Worm (Caenorhabditis elegans) whole organism, L4 larva: ENCODE results near the gene ran-1.

Experiments
- D1046.2 ChIP-seq: fragments of 200-800 bp; sonication (Bioruptor generic); IDR thresholded peaks from 2 replicates; pipeline ENCODE4 v1.3.6; 2022; ENCODE audit warnings: missing genetic modification characterization, missing compliant biosample characterization
- F49E8.2 ChIP-seq: sonication (generic microtip); optimal IDR thresholded peaks from 2 replicates; lab custom pipeline; 2016; ENCODE audit warnings: missing compliant biosample characterization, mild to moderate bottlenecking, missing genetic modification characterization, borderline replicate concordance
- R02D3.7 ChIP-seq: fragments of 150-350 bp; sonication (generic microtip); optimal IDR thresholded peaks from 3 replicates; lab custom pipeline; 2014; ENCODE audit warnings: missing biosample characterization, missing genetic modification characterization
- T20F7.1 ChIP-seq: fragments of 200-800 bp; sonication (Bioruptor generic); optimal IDR thresholded peaks from 2 replicates; lab custom pipeline; 2018; ENCODE audit warnings: mild to moderate bottlenecking, missing genetic modification characterization, missing compliant biosample characterization
- Y105C5A.15 ChIP-seq: fragments of 200-800 bp; sonication (Bioruptor generic); IDR thresholded peaks from 2 replicates; pipeline ENCODE4 v1.3.6; 2022; ENCODE audit warnings: missing genetic modification characterization, missing compliant biosample characterization
- ZK337.2 ChIP-seq: fragments of 200-800 bp; sonication (Bioruptor generic); IDR thresholded peaks from 2 replicates; pipeline ENCODE4 v1.3.6; 2022; ENCODE audit warnings: missing genetic modification reagents, missing genetic modification characterization, missing compliant biosample characterization
- aly-2 ChIP-seq: sonication (generic microtip); optimal IDR thresholded peaks from 2 replicates; lab custom pipeline; 2018; ENCODE audit warnings: missing biosample characterization, missing genetic modification characterization
- attf-4 ChIP-seq: sonication (generic microtip); optimal IDR thresholded peaks from 3 replicates; lab custom pipeline; 2017; ENCODE audit warnings: missing biosample characterization, missing genetic modification characterization
- ceh-20 ChIP-seq: fragments of 200-800 bp; sonication (Bioruptor generic); IDR thresholded peaks from 2 replicates; pipeline ENCODE4 v1.3.6; 2022; ENCODE audit warnings: missing genetic modification reagents, missing genetic modification characterization, missing compliant biosample characterization
- ceh-28 ChIP-seq: fragments of 150-350 bp; optimal IDR thresholded peaks from 2 replicates; lab custom pipeline; 2014; ENCODE audit warnings: missing biosample characterization, missing genetic modification reagents, missing genetic modification characterization
- ceh-62 ChIP-seq: sonication (generic microtip); optimal IDR thresholded peaks from 2 replicates; lab custom pipeline; 2017; ENCODE audit warnings: missing biosample characterization, missing genetic modification characterization
- cey-2 ChIP-seq: sonication (generic microtip); optimal IDR thresholded peaks from 3 replicates; lab custom pipeline; 2017; ENCODE audit warnings: missing genetic modification characterization, mild to moderate bottlenecking, missing compliant biosample characterization, antibody characterized with exemption, borderline replicate concordance; ENCODE audit not compliant: insufficient read depth
- ctbp-1 ChIP-seq: fragments of 200-800 bp; sonication (Bioruptor generic); IDR thresholded peaks from 2 replicates; pipeline ENCODE4 v1.3.6; 2022; ENCODE audit warnings: missing genetic modification reagents, missing genetic modification characterization, missing compliant biosample characterization
- daf-16 ChIP-seq, 3 experiments: sonication (generic microtip); optimal IDR thresholded peaks; 2 replicates each; lab custom pipeline; 2016 to 2017; ENCODE audit warnings: missing genetic modification characterization in 3 of 3, missing genetic modification reagents in 3 of 3, mild to moderate bottlenecking in 2 of 3, missing compliant biosample characterization in 2 of 3, missing biosample characterization in 1 of 3, moderate library complexity in 1 of 3
- daf-8 ChIP-seq: fragments of 200-800 bp; sonication (Bioruptor generic); IDR thresholded peaks from 2 replicates; pipeline ENCODE4 v1.3.6; 2022; ENCODE audit warnings: missing genetic modification characterization, missing compliant biosample characterization
- dmd-6 ChIP-seq: fragments of 200-800 bp; sonication (Bioruptor generic); IDR thresholded peaks from 2 replicates; pipeline ENCODE4 v1.3.6; 2022; ENCODE audit warnings: missing genetic modification reagents, missing genetic modification characterization, missing compliant biosample characterization
- dmd-8 ChIP-seq: fragments of 200-800 bp; sonication (Bioruptor generic); IDR thresholded peaks from 2 replicates; pipeline ENCODE4 v1.3.6; 2022; ENCODE audit warnings: missing genetic modification characterization, missing compliant biosample characterization
- dve-1 ChIP-seq: sonication (generic microtip); optimal IDR thresholded peaks from 2 replicates; lab custom pipeline; 2017; ENCODE audit warnings: antibody characterized with exemption, mild to moderate bottlenecking, missing genetic modification characterization, missing compliant biosample characterization; ENCODE audit not compliant: insufficient read depth
- egl-43 ChIP-seq: fragments of 200-800 bp; sonication (Bioruptor generic); IDR thresholded peaks from 2 replicates; pipeline ENCODE4 v1.3.6; 2022; ENCODE audit warnings: missing genetic modification reagents, missing genetic modification characterization, missing compliant biosample characterization
- gei-8 ChIP-seq: fragments of 200-800 bp; sonication (Bioruptor generic); optimal IDR thresholded peaks from 2 replicates; lab custom pipeline; 2018; ENCODE audit warnings: mild to moderate bottlenecking, missing genetic modification characterization, missing compliant biosample characterization
- hif-1 ChIP-seq, 2 experiments: sonication (generic microtip); optimal IDR thresholded peaks; 2 replicates each; lab custom pipeline; 2016 to 2017; ENCODE audit warnings: missing compliant biosample characterization in 2 of 2, missing genetic modification characterization in 2 of 2, missing genetic modification reagents in 2 of 2, missing genotype in 2 of 2, mild to moderate bottlenecking in 1 of 2
- hlh-30 ChIP-seq: sonication (generic microtip); optimal IDR thresholded peaks from 2 replicates; lab custom pipeline; 2017; ENCODE audit warnings: antibody characterized with exemption, mild to moderate bottlenecking, missing genetic modification characterization, missing compliant biosample characterization; ENCODE audit not compliant: insufficient read depth
- hmg-1.1 ChIP-seq: fragments of 200-800 bp; sonication (Bioruptor generic); IDR thresholded peaks from 2 replicates; pipeline ENCODE4 v1.3.6; 2022; ENCODE audit warnings: missing genetic modification reagents, missing genetic modification characterization, missing compliant biosample characterization
- jun-1 ChIP-seq: fragments of 150-350 bp; optimal IDR thresholded peaks from 2 replicates; lab custom pipeline; 2014; ENCODE audit warnings: missing biosample characterization, missing genetic modification reagents, missing genetic modification characterization
- lim-7 ChIP-seq: fragments of 200-800 bp; sonication (Bioruptor generic); IDR thresholded peaks from 2 replicates; pipeline ENCODE4 v1.3.6; 2022; ENCODE audit warnings: missing genetic modification characterization, missing compliant biosample characterization
- lin-1 ChIP-seq: fragments of 200-800 bp; sonication (Bioruptor generic); IDR thresholded peaks from 2 replicates; pipeline ENCODE4 v1.3.6; 2022; ENCODE audit warnings: missing genetic modification reagents, missing genetic modification characterization, missing compliant biosample characterization
- lin-13 ChIP-seq: fragments of 150-350 bp; optimal IDR thresholded peaks from 2 replicates; lab custom pipeline; 2014; ENCODE audit warnings: missing biosample characterization, missing genetic modification reagents, missing genetic modification characterization
- lin-15B ChIP-seq: fragments of 150-350 bp; sonication (generic microtip); optimal IDR thresholded peaks from 3 replicates; lab custom pipeline; 2014; ENCODE audit warnings: missing biosample characterization, missing genetic modification characterization
- lin-29 ChIP-seq: fragments of 200-800 bp; sonication (Bioruptor generic); IDR thresholded peaks from 2 replicates; pipeline ENCODE4 v1.3.6; 2022; ENCODE audit warnings: missing genetic modification reagents, missing genetic modification characterization, missing compliant biosample characterization
- lsy-2 ChIP-seq, 2 experiments: fragments of 150-350 bp in 1 of 2; sonication (generic microtip) in 1 of 2; optimal IDR thresholded peaks; 2 replicates each; lab custom pipeline; 2014 to 2017; ENCODE audit warnings: missing biosample characterization in 2 of 2, missing genetic modification characterization in 2 of 2
- madf-9 ChIP-seq: fragments of 200-800 bp; sonication (Bioruptor generic); conservative IDR thresholded peaks from 2 replicates; pipeline ENCODE4 v1.3.6; 2022; ENCODE audit warnings: missing genetic modification reagents, missing genetic modification characterization, missing compliant biosample characterization
- mdt-29 ChIP-seq: fragments of 200-800 bp; sonication (Bioruptor generic); IDR thresholded peaks from 2 replicates; pipeline ENCODE4 v1.3.6; 2022; ENCODE audit warnings: missing genetic modification reagents, missing genetic modification characterization, missing compliant biosample characterization
- nhr-102 ChIP-seq: sonication (generic microtip); optimal IDR thresholded peaks from 2 replicates; lab custom pipeline; 2016; ENCODE audit warnings: mild to moderate bottlenecking, missing genetic modification characterization, moderate library complexity, missing compliant biosample characterization
- nhr-111 ChIP-seq: fragments of 200-800 bp; sonication (Bioruptor generic); optimal IDR thresholded peaks from 2 replicates; lab custom pipeline; 2018; ENCODE audit warnings: mild to moderate bottlenecking, missing genetic modification characterization, missing compliant biosample characterization
- nhr-42 ChIP-seq: fragments of 200-800 bp; sonication (Bioruptor generic); IDR thresholded peaks from 2 replicates; pipeline ENCODE4 v1.3.6; 2022; ENCODE audit warnings: missing genetic modification characterization, missing compliant biosample characterization
- nhr-48 ChIP-seq: sonication (generic microtip); optimal IDR thresholded peaks from 2 replicates; lab custom pipeline; 2016; ENCODE audit warnings: mild to moderate bottlenecking, missing genetic modification characterization, missing compliant biosample characterization
- nhr-76 ChIP-seq: fragments of 150-350 bp; optimal IDR thresholded peaks from 2 replicates; lab custom pipeline; 2014; ENCODE audit warnings: missing biosample characterization, missing genetic modification characterization
- nhr-77 ChIP-seq: fragments of 150-350 bp; optimal IDR thresholded peaks from 2 replicates; lab custom pipeline; 2014; ENCODE audit warnings: missing biosample characterization, missing genetic modification characterization
- pha-4 ChIP-seq, 2 experiments: fragments of 150-350 bp in 1 of 2; fragments of 200-800 bp in 1 of 2; sonication (Bioruptor generic) in 1 of 2; IDR thresholded peaks in 1 of 2; optimal IDR thresholded peaks in 1 of 2; 2 replicates each; pipeline versions ENCODE4 v1.3.6 to Lab custom; 2014 to 2022; ENCODE audit warnings: missing genetic modification characterization in 2 of 2, missing genetic modification reagents in 2 of 2, missing biosample characterization in 1 of 2, missing compliant biosample characterization in 1 of 2
- php-3 ChIP-seq: fragments of 200-800 bp; sonication (Bioruptor generic); IDR thresholded peaks from 2 replicates; pipeline ENCODE4 v1.3.6; 2022; ENCODE audit warnings: missing genetic modification reagents, missing genetic modification characterization, missing compliant biosample characterization
- pqm-1 ChIP-seq: sonication (generic microtip); optimal IDR thresholded peaks from 2 replicates; lab custom pipeline; 2017; ENCODE audit warnings: missing biosample characterization, missing genetic modification characterization
- sdz-12 ChIP-seq: fragments of 200-800 bp; sonication (Bioruptor generic); optimal IDR thresholded peaks from 2 replicates; lab custom pipeline; 2018; ENCODE audit warnings: mild to moderate bottlenecking, missing genetic modification characterization, missing compliant biosample characterization
- set-16 ChIP-seq: fragments of 200-800 bp; sonication (Bioruptor generic); IDR thresholded peaks from 2 replicates; pipeline ENCODE4 v1.3.6; 2022; ENCODE audit warnings: missing genetic modification reagents, missing genetic modification characterization, missing compliant biosample characterization
- snpc-4 ChIP-seq: fragments of 150-350 bp; optimal IDR thresholded peaks from 2 replicates; lab custom pipeline; 2014; ENCODE audit warnings: missing biosample characterization, missing genetic modification characterization
- zag-1 ChIP-seq: fragments of 150-350 bp; optimal IDR thresholded peaks from 2 replicates; lab custom pipeline; 2014; ENCODE audit warnings: missing biosample characterization, missing genetic modification characterization
- zfp-2 ChIP-seq: sonication (generic microtip); optimal IDR thresholded peaks from 2 replicates; lab custom pipeline; 2016; ENCODE audit warnings: mild to moderate bottlenecking, missing genetic modification characterization, missing compliant biosample characterization
- ztf-7 ChIP-seq: fragments of 150-350 bp; optimal IDR thresholded peaks from 2 replicates; lab custom pipeline; 2014; ENCODE audit warnings: missing biosample characterization, missing genetic modification characterization

Gene ran-1

DNA sequence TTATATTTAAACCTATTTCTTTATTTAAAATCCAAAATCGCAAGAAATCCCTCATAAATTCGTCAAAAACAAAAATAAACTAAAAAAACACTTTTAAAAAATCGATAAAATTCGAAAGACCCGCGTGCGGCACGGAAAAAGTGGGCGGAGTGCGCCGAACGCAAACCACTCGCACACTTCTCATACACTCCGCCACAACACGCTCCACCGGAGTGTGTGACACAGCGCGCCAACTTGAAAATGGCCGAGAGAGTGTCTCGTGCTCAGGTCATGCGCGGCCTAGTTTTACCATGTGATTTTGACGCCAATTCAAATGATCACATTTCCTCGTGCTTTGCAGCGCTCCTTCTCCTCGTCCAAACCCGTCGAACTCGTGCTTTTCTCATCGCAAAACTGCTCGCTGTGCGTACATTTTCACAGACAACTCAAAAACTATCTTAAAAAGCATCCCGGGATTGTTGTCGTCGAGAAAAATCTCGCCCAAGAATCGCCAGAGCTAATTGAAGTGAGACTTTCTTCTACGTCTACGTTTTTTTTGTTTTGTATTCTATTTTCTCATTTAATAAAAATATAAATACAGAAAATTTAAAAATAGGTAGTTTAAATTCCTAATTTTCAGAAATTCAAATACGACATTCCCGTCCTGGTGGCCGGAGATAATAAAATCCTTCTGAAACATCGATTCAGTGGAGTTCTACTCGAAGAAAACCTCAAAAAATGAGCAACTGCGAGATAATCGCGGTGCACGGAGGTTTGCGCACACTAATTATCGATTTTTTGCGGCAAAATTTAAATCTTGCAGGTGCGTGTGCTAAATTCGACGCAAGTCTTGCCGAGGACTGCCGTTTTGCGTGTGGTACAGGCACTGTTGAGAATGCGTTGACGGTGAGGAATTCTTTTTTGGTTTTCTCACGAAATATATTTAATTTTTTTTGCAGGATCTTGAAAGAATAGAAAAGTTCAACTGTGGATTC, 11.8 kb upstream of the ran-1 start, which contains the start of gene tasp-1 (continued):
- TF ChIP-seq nhr-76 (tag; lab: Kevin White, UChicago) (peak; percentile 82), nhr-42 (GFP tag; lab: Robert Waterston, UW) (peak; percentile 100), ceh-62 (tag; lab: Kevin White, UChicago) (peak; percentile 30), egl-43 (GFP tag; lab: Robert Waterston, UW) (peak; percentile 100), hmg-1.1 (GFP tag; lab: Robert Waterston, UW) (peak; percentile 100), R02D3.7 (tag; lab: Kevin White, UChicago) (peak; percentile 71), daf-16 (GFP tag; optimal IDR thresholded peaks at IDR 0.05; lab: Kevin White, UChicago) (peak; percentile 94 to 97), daf-16 (tag; optimal IDR thresholded peaks at IDR 0.05; lab: Kevin White, UChicago) (peak; percentile 94), gei-8 (peak; percentile 99), cey-2 (tag; lab: Kevin White, UChicago) (peak; percentile 88), Y105C5A.15 (GFP tag; lab: Robert Waterston, UW) (peak; percentile 98), zfp-2 (tag; lab: Kevin White, UChicago) (peak; percentile 93), dve-1 (peak; percentile 100), nhr-102 (peak; percentile 99), F49E8.2 (tag; lab: Kevin White, UChicago) (peak; percentile 95), lin-29 (GFP tag; lab: Robert Waterston, UW) (peak; percentile 99), aly-2 (peak; percentile 94), pqm-1 (peak; percentile 86), jun-1 (tag; lab: Kevin White, UChicago) (peak; percentile 98), ctbp-1 (GFP tag; lab: Robert Waterston, UW) (peak; percentile 100), hlh-30 (tag; lab: Kevin White, UChicago) (peak; percentile 100), ceh-20 (GFP tag; lab: Robert Waterston, UW) (peak; percentile 100), D1046.2 (GFP tag; lab: Robert Waterston, UW) (peak; percentile 98), nhr-111 (GFP tag; lab: Kevin White, UChicago) (peak; percentile 98), ztf-7 (tag; lab: Kevin White, UChicago) (peak; percentile 91), dmd-6 (GFP tag; lab: Robert Waterston, UW) (peak; percentile 100), mdt-29 (GFP tag; lab: Robert Waterston, UW) (peak; percentile 100), lim-7 (peak; percentile 98), pha-4 (GFP tag; IDR thresholded peaks at IDR 0.05; lab: Robert Waterston, UW) (peak; percentile 99), pha-4 (tag; optimal IDR thresholded peaks at IDR 0.05; lab: Kevin White, UChicago) (no peak), madf-9 (GFP tag; lab: Robert Waterston, UW) (peak; percentile 100), ZK337.2 (GFP tag; lab: Robert Waterston, UW) (peak; percentile 96), lin-15B (tag; lab: Kevin White, UChicago) (peak; percentile 99), nhr-48 (peak; percentile 97), ceh-28 (peak; percentile 96), php-3 (GFP tag; lab: Robert Waterston, UW) (peak; percentile 99), lin-1 (GFP tag; lab: Robert Waterston, UW) (peak; percentile 99), nhr-77 (tag; lab: Kevin White, UChicago) (peak; percentile 100), set-16 (peak; percentile 99), sdz-12 (peak; percentile 100), T20F7.1 (GFP tag; lab: Kevin White, UChicago) (peak; percentile 99), hif-1 (tag; optimal IDR thresholded peaks at IDR 0.05; lab: Kevin White, UChicago) (peak; percentile 95 to 99), snpc-4 (tag; lab: Kevin White, UChicago) (peak; percentile 66), zag-1 (tag; lab: Kevin White, UChicago) (peak; percentile 93), lin-13 (peak; percentile 100), lsy-2 (tag; optimal IDR thresholded peaks at IDR 0.05; lab: Kevin White, UChicago) (peak; percentile 98 to 99), attf-4 (tag; lab: Kevin White, UChicago) (peak; percentile 79), daf-8 (GFP tag; lab: Robert Waterston, UW) (peak; percentile 99), dmd-8 (peak; percentile 96)
